4 fruit fly cellular contexts compared by ENCODE assay signal in the genomic region with DNA sequence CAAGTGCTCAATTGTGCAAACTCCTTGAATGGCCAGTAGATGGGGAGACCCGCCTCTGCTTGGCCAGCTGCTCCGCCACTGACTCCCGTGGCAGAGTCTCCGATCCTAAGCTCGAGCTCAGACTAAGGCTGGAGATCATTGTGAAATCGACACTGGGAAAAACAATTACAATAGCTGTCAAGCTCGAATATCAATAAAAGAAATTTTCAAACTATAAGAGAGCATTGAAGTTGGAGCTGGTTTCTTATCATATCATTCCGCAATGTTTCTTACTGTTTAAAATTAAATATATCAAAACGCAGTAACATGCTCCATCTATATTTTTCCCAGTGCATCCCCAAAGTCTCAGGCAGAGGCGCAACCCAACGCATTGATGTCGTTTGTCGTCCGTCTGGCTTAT.
A peak's percentile ranks its signal among the peaks of the same experiment; 100 is the strongest.
TF ChIP-seq lines count a peak whose summit lies in the region.

No protein-coding gene starts in this region.

- TF ChIP-seq CTCF in whole organism, embryonic (GFP tag; optimal IDR thresholded peaks at IDR 0.05; lab: Kevin White, UChicago), result no peak

TF ChIP-seq in whole organism, embryonic, 481 proteins besides CTCF, POLR2A, EP300 and RAD21 (continues in another document):
- peak; percentile 91 for TF ChIP-seq CG8765 (GFP tag; IDR thresholded peaks at IDR 0.05; lab: Robert Waterston, UW)
- TF ChIP-seq CG13287 (GFP tag; IDR thresholded peaks at IDR 0.05; lab: Robert Waterston, UW; ENCODE audit: partially characterized antibody), result no peak
- TF ChIP-seq z (GFP tag; IDR thresholded peaks at IDR 0.05; lab: Robert Waterston, UW), result no peak
- TF ChIP-seq vnd (GFP tag; IDR thresholded peaks at IDR 0.05; lab: Robert Waterston, UW; ENCODE audit: partially characterized antibody), result no peak
- TF ChIP-seq CG12942 (GFP tag; optimal IDR thresholded peaks at IDR 0.05; lab: Kevin White, UChicago), result no peak
- TF ChIP-seq toy (GFP tag; IDR thresholded peaks at IDR 0.05; lab: Robert Waterston, UW), result no peak
- TF ChIP-seq CG1832 (GFP tag; optimal IDR thresholded peaks at IDR 0.05; lab: Kevin White, UChicago), result no peak
- TF ChIP-seq nom (GFP tag; optimal IDR thresholded peaks at IDR 0.05; lab: Kevin White, UChicago), result peak; percentile 76
- peak in 1 of 3 experiments; percentile 79 for TF ChIP-seq lola (GFP tag; optimal IDR thresholded peaks at IDR 0.05; lab: Kevin White, UChicago)
- TF ChIP-seq CG9609 (GFP tag; optimal IDR thresholded peaks at IDR 0.05; lab: Kevin White, UChicago), result peak; percentile 17
- peak; percentile 1 for TF ChIP-seq mam (GFP tag; optimal IDR thresholded peaks at IDR 0.05; lab: Kevin White, UChicago)
- TF ChIP-seq dimm (GFP tag; IDR thresholded peaks at IDR 0.05; lab: Robert Waterston, UW), result no peak
- TF ChIP-seq Oaz (GFP tag; IDR thresholded peaks at IDR 0.05; lab: Robert Waterston, UW), result no peak
- TF ChIP-seq so (GFP tag; IDR thresholded peaks at IDR 0.05; lab: Robert Waterston, UW), result 0 out of 3 replicates have a peak, but pooled peaks have one; percentile 20
- TF ChIP-seq dm (GFP tag; optimal IDR thresholded peaks at IDR 0.05; lab: Kevin White, UChicago), result peak; percentile 29
- no peak for TF ChIP-seq HLH3B (GFP tag; IDR thresholded peaks at IDR 0.05; lab: Robert Waterston, UW)
- TF ChIP-seq Hand (GFP tag; optimal IDR thresholded peaks at IDR 0.05; lab: Kevin White, UChicago), result no peak
- no peak for TF ChIP-seq scrt (GFP tag; optimal IDR thresholded peaks at IDR 0.05; lab: Kevin White, UChicago)
- no peak for TF ChIP-seq CG31388 (GFP tag; optimal IDR thresholded peaks at IDR 0.05; lab: Kevin White, UChicago)
- no peak for TF ChIP-seq sd (tag; optimal IDR thresholded peaks at IDR 0.05; lab: Kevin White, UChicago)
- peak; percentile 44 for TF ChIP-seq bab2 (GFP tag; optimal IDR thresholded peaks at IDR 0.05; lab: Kevin White, UChicago)
- TF ChIP-seq kah (GFP tag; optimal IDR thresholded peaks at IDR 0.05; lab: Kevin White, UChicago), result no peak

TF ChIP-seq in whole organism, prepupa, 60 proteins besides CTCF, POLR2A, EP300 and RAD21 (continues in another document):
- 0 out of 2 replicates have a peak, but pooled peaks have one; percentile 17 for TF ChIP-seq CG11294 (GFP tag; IDR thresholded peaks at IDR 0.05; lab: Robert Waterston, UW)
- no peak for TF ChIP-seq CG9139 (GFP tag; optimal IDR thresholded peaks at IDR 0.05; lab: Kevin White, UChicago)
- TF ChIP-seq Blimp-1 (GFP tag; optimal IDR thresholded peaks at IDR 0.05; lab: Kevin White, UChicago), result peak; percentile 55
- peak; percentile 29 for TF ChIP-seq CG16779 (tag; optimal IDR thresholded peaks at IDR 0.05; lab: Kevin White, UChicago)
- TF ChIP-seq Ets96B (tag; optimal IDR thresholded peaks at IDR 0.05; lab: Kevin White, UChicago), result peak; percentile 92
- peak; percentile 97 for TF ChIP-seq Eip78C (GFP tag; lab: Kevin White, UChicago)
- TF ChIP-seq Gug (GFP tag; IDR thresholded peaks at IDR 0.05; lab: Robert Waterston, UW), result peak; percentile 46; the same call in 1 of the 2 replicates
- peak; percentile 66 for TF ChIP-seq CG11762 (GFP tag; optimal IDR thresholded peaks at IDR 0.05; lab: Kevin White, UChicago; ENCODE audit: insufficient read depth)
- peak; percentile 90 for TF ChIP-seq CG3919 (GFP tag; optimal IDR thresholded peaks at IDR 0.05; lab: Kevin White, UChicago)
- TF ChIP-seq CG6854 (GFP tag; optimal IDR thresholded peaks at IDR 0.05; lab: Kevin White, UChicago), result peak; percentile 75
- TF ChIP-seq CG8119 (GFP tag; IDR thresholded peaks at IDR 0.05; lab: Robert Waterston, UW), result peak; percentile 51; the same call in 2 of the 3 replicates
- peak; percentile 71 for TF ChIP-seq CG6792 (GFP tag; optimal IDR thresholded peaks at IDR 0.05; lab: Kevin White, UChicago)
- peak; percentile 78 for TF ChIP-seq fd59A (GFP tag; optimal IDR thresholded peaks at IDR 0.05; lab: Kevin White, UChicago)
- peak; percentile 69 to 88 for TF ChIP-seq ss (GFP tag; optimal IDR thresholded peaks at IDR 0.05; lab: Kevin White, UChicago)
- TF ChIP-seq svp (GFP tag; lab: Kevin White, UChicago), result peak; percentile 95
- peak; percentile 75 for TF ChIP-seq pdm3 (GFP tag; optimal IDR thresholded peaks at IDR 0.05; lab: Kevin White, UChicago)
- peak; percentile 65 for TF ChIP-seq Smox (GFP tag; optimal IDR thresholded peaks at IDR 0.05; lab: Kevin White, UChicago)
- peak; percentile 82 for TF ChIP-seq esn (GFP tag; optimal IDR thresholded peaks at IDR 0.05; lab: Kevin White, UChicago)
- peak; percentile 33 to 45 for TF ChIP-seq salr (GFP tag; optimal IDR thresholded peaks at IDR 0.05; lab: Kevin White, UChicago)
- peak; percentile 70 for TF ChIP-seq OdsH (GFP tag; optimal IDR thresholded peaks at IDR 0.05; lab: Kevin White, UChicago)
- TF ChIP-seq cyc (GFP tag; optimal IDR thresholded peaks at IDR 0.05; lab: Kevin White, UChicago), result peak; percentile 84

TF ChIP-seq in whole organism, pupa, 21 proteins besides CTCF, POLR2A, EP300 and RAD21:
- peak; percentile 80 for TF ChIP-seq D1 (tag; optimal IDR thresholded peaks at IDR 0.05; lab: Kevin White, UChicago)
- peak; percentile 79 for TF ChIP-seq CG34367 (tag; optimal IDR thresholded peaks at IDR 0.05; lab: Kevin White, UChicago)
- peak; percentile 81 for TF ChIP-seq Snoo (tag; optimal IDR thresholded peaks at IDR 0.05; lab: Kevin White, UChicago)
- peak; percentile 57 for TF ChIP-seq CG13204 (GFP tag; optimal IDR thresholded peaks at IDR 0.05; lab: Kevin White, UChicago)
- TF ChIP-seq CG9948 (tag; optimal IDR thresholded peaks at IDR 0.05; lab: Kevin White, UChicago), result peak; percentile 90
- no peak for TF ChIP-seq CG10348 (GFP tag; IDR thresholded peaks at IDR 0.05; lab: Robert Waterston, UW)
- TF ChIP-seq fd96Ca (GFP tag; IDR thresholded peaks at IDR 0.05; lab: Robert Waterston, UW), result peak; percentile 63; the same call in 2 of the 3 replicates
- TF ChIP-seq CG12605 (GFP tag; IDR thresholded peaks at IDR 0.05; lab: Robert Waterston, UW), result peak; percentile 65; the same call in 1 of the 2 replicates
- peak; percentile 95 for TF ChIP-seq CG17806 (tag; optimal IDR thresholded peaks at IDR 0.05; lab: Kevin White, UChicago)
- peak; percentile 41; the same call in 1 of the 2 replicates for TF ChIP-seq rn (GFP tag; IDR thresholded peaks at IDR 0.05; lab: Robert Waterston, UW)
- peak; percentile 87 for TF ChIP-seq Pif1A (GFP tag; optimal IDR thresholded peaks at IDR 0.05; lab: Kevin White, UChicago)
- TF ChIP-seq CG32121 (GFP tag; IDR thresholded peaks at IDR 0.05; lab: Robert Waterston, UW), result no peak
- peak; percentile 81 for TF ChIP-seq CG14655 (GFP tag; optimal IDR thresholded peaks at IDR 0.05; lab: Kevin White, UChicago)
- peak; percentile 74 for TF ChIP-seq CG4496 (GFP tag; IDR thresholded peaks at IDR 0.05; lab: Robert Waterston, UW)
- peak; percentile 66 for TF ChIP-seq CG8301 (tag; optimal IDR thresholded peaks at IDR 0.05; lab: Kevin White, UChicago)
- TF ChIP-seq Pif1B (GFP tag; optimal IDR thresholded peaks at IDR 0.05; lab: Kevin White, UChicago), result peak; percentile 77
- peak; percentile 91 for TF ChIP-seq CG8159 (tag; optimal IDR thresholded peaks at IDR 0.05; lab: Kevin White, UChicago)
- TF ChIP-seq Ets98B (GFP tag; IDR thresholded peaks at IDR 0.05; lab: Robert Waterston, UW), result peak; percentile 40; the same call in 1 of the 2 replicates
- peak; percentile 86 for TF ChIP-seq CG15710 (tag; optimal IDR thresholded peaks at IDR 0.05; lab: Kevin White, UChicago)
- TF ChIP-seq gl (tag; optimal IDR thresholded peaks at IDR 0.05; lab: Kevin White, UChicago), result peak; percentile 86
- no peak for TF ChIP-seq EcR (GFP tag; optimal IDR thresholded peaks at IDR 0.05; lab: Kevin White, UChicago)

TF ChIP-seq in whole organism, wandering third instar larva, 38 proteins besides CTCF, POLR2A, EP300 and RAD21 (continues in another document):
- TF ChIP-seq CG9705 (GFP tag; optimal IDR thresholded peaks at IDR 0.05; lab: Kevin White, UChicago) (peak; percentile 59), psq (GFP tag; optimal IDR thresholded peaks at IDR 0.05; lab: Kevin White, UChicago) (peak; percentile 63), dmrt93B (GFP tag; optimal IDR thresholded peaks at IDR 0.05; lab: Kevin White, UChicago) (peak; percentile 76), N (GFP tag; optimal IDR thresholded peaks at IDR 0.05; lab: Kevin White, UChicago) (no peak), sv (GFP tag; optimal IDR thresholded peaks at IDR 0.05; lab: Kevin White, UChicago) (no peak), Hnf4 (GFP tag; optimal IDR thresholded peaks at IDR 0.05; lab: Kevin White, UChicago) (peak; percentile 69), ey (GFP tag; optimal IDR thresholded peaks at IDR 0.05; lab: Kevin White, UChicago) (peak; percentile 77), fru (GFP tag; optimal IDR thresholded peaks at IDR 0.05; lab: Kevin White, UChicago) (peak; percentile 83), CG32264 (GFP tag; optimal IDR thresholded peaks at IDR 0.05; lab: Kevin White, UChicago) (peak; percentile 51), HLH106 (tag; optimal IDR thresholded peaks at IDR 0.05; lab: Kevin White, UChicago) (peak; percentile 84), Sp1 (GFP tag; optimal IDR thresholded peaks at IDR 0.05; lab: Kevin White, UChicago) (peak; percentile 68), Mio (GFP tag; optimal IDR thresholded peaks at IDR 0.05; lab: Kevin White, UChicago) (no peak), Hr83 (GFP tag; optimal IDR thresholded peaks at IDR 0.05; lab: Kevin White, UChicago; ENCODE audit: poor library complexity, severe bottlenecking) (no peak), Jra (GFP tag; optimal IDR thresholded peaks at IDR 0.05; lab: Kevin White, UChicago) (no peak), OdsH (GFP tag; optimal IDR thresholded peaks at IDR 0.05; lab: Kevin White, UChicago) (peak; percentile 77), lola (GFP tag; optimal IDR thresholded peaks at IDR 0.05; lab: Kevin White, UChicago) (no peak), sage (GFP tag; optimal IDR thresholded peaks at IDR 0.05; lab: Kevin White, UChicago) (peak; percentile 71), CrebA (GFP tag; optimal IDR thresholded peaks at IDR 0.05; lab: Kevin White, UChicago; ENCODE audit: borderline replicate concordance) (no peak), woc (GFP tag; optimal IDR thresholded peaks at IDR 0.05; lab: Kevin White, UChicago) (peak; percentile 67), Hr78 (GFP tag; optimal IDR thresholded peaks at IDR 0.05; lab: Kevin White, UChicago) (no peak), brk (GFP tag; optimal IDR thresholded peaks at IDR 0.05; lab: Kevin White, UChicago) (no peak), rgr (GFP tag; optimal IDR thresholded peaks at IDR 0.05; lab: Kevin White, UChicago) (peak; percentile 68), pan (optimal IDR thresholded peaks at IDR 0.05; lab: Kevin White, UChicago) (no peak), h (GFP tag; optimal IDR thresholded peaks at IDR 0.05; lab: Kevin White, UChicago) (peak; percentile 58), Vsx2 (GFP tag; optimal IDR thresholded peaks at IDR 0.05; lab: Kevin White, UChicago; ENCODE audit: partially characterized antibody) (no peak), dsf (GFP tag; optimal IDR thresholded peaks at IDR 0.05; lab: Kevin White, UChicago; ENCODE audit: borderline replicate concordance) (no peak), Rel (GFP tag; optimal IDR thresholded peaks at IDR 0.05; lab: Kevin White, UChicago) (peak; percentile 38), Rel (tag; optimal IDR thresholded peaks at IDR 0.05; lab: Kevin White, UChicago) (peak; percentile 7), br (GFP tag; optimal IDR thresholded peaks at IDR 0.05; lab: Kevin White, UChicago) (peak; percentile 67)

Comparison
In these comparisons a context has a peak if more than half of its experiments do, and no peak if none do; other contexts are left out.
1. Of the 7 proteins assayed by ChIP-seq in both whole organism, embryonic and whole organism, prepupa: peak only in whole organism, embryonic: none; only in whole organism, prepupa: CG16779, CG6854, Hr39, Lpt and Sox102F; in both: Blimp-1 and Gug; in neither: 0.